Fruit fly (Drosophila melanogaster) whole organism, prepupa: ENCODE results near the gene DNaseII.

Experiments
- CG10631 ChIP-seq: fragments of 200-800 bp; sonication (Bioruptor generic); optimal IDR thresholded peaks from 2 replicates; lab custom pipeline; 2016; ENCODE audit warnings: missing biosample characterization, missing genetic modification characterization
- CG11294 ChIP-seq: fragments of 200-800 bp; sonication (Bioruptor generic); IDR thresholded peaks from 2 replicates; pipeline ENCODE4 v1.3.6; 2022; ENCODE audit warnings: missing biosample characterization, missing genetic modification characterization
- CG11902 ChIP-seq: fragments of 200-800 bp; sonication (Bioruptor generic); optimal IDR thresholded peaks from 3 replicates; lab custom pipeline; 2016; ENCODE audit warnings: missing biosample characterization, missing genetic modification characterization
- CG15336 ChIP-seq: fragments of 200-800 bp; sonication (Bioruptor generic); IDR thresholded peaks from 2 replicates; pipeline ENCODE4 v1.3.6; 2022; ENCODE audit warnings: missing biosample characterization, missing genetic modification characterization
- CG1621 ChIP-seq: fragments of 200-800 bp; sonication (Bioruptor generic); optimal IDR thresholded peaks from 3 replicates; lab custom pipeline; 2018; ENCODE audit warnings: missing biosample characterization, mild to moderate bottlenecking, missing genetic modification characterization
- CG16779 ChIP-seq: fragments of 200-800 bp; sonication (Bioruptor generic); optimal IDR thresholded peaks from 3 replicates; lab custom pipeline; 2017; ENCODE audit warnings: missing biosample characterization, mild to moderate bottlenecking, missing genetic modification characterization
- CG3032 ChIP-seq: fragments of 200-800 bp; optimal IDR thresholded peaks from 2 replicates; lab custom pipeline; 2019; ENCODE audit warnings: missing biosample characterization, mild to moderate bottlenecking, missing genetic modification characterization, moderate library complexity
- CG31627 ChIP-seq: fragments of 200-800 bp; sonication (Bioruptor generic); optimal IDR thresholded peaks from 3 replicates; lab custom pipeline; 2016; ENCODE audit warnings: missing biosample characterization, missing genetic modification characterization
- CG32006 ChIP-seq: fragments of 200-800 bp; sonication (Bioruptor generic); optimal IDR thresholded peaks from 3 replicates; lab custom pipeline; 2017; ENCODE audit warnings: missing biosample characterization, mild to moderate bottlenecking, missing genetic modification characterization
- CG34406 ChIP-seq: fragments of 200-800 bp; sonication (Bioruptor generic); optimal IDR thresholded peaks from 3 replicates; lab custom pipeline; 2016; ENCODE audit warnings: missing biosample characterization, missing genetic modification characterization
- CG3919 ChIP-seq: fragments of 200-800 bp; sonication (Bioruptor generic); optimal IDR thresholded peaks from 3 replicates; lab custom pipeline; 2016; ENCODE audit warnings: missing biosample characterization, missing genetic modification characterization
- CG4318 ChIP-seq: fragments of 200-800 bp; sonication (Bioruptor generic); optimal IDR thresholded peaks from 3 replicates; lab custom pipeline; 2017; ENCODE audit warnings: missing biosample characterization, mild to moderate bottlenecking, missing genetic modification characterization
- CG6163 ChIP-seq: fragments of 200-800 bp; sonication (Bioruptor generic); IDR thresholded peaks from 3 replicates; pipeline ENCODE4 v1.3.6; 2022; ENCODE audit warnings: missing biosample characterization, missing genetic modification characterization
- CG6276 ChIP-seq: fragments of 200-800 bp; sonication (Bioruptor generic); optimal IDR thresholded peaks from 2 replicates; lab custom pipeline; 2017; ENCODE audit warnings: missing biosample characterization, mild to moderate bottlenecking, missing genetic modification characterization
- CG6808 ChIP-seq: fragments of 200-800 bp; sonication (Bioruptor generic); optimal IDR thresholded peaks from 3 replicates; lab custom pipeline; 2017; ENCODE audit warnings: missing biosample characterization, missing genetic modification characterization, mild to moderate bottlenecking, moderate library complexity, missing genetic modification reagents
- CG7368 ChIP-seq: fragments of 200-800 bp; sonication (Bioruptor generic); optimal IDR thresholded peaks from 3 replicates; lab custom pipeline; 2016; ENCODE audit warnings: missing biosample characterization, missing genetic modification characterization
- CG8119 ChIP-seq: fragments of 200-800 bp; sonication (Bioruptor generic); IDR thresholded peaks from 3 replicates; pipeline ENCODE4 v1.3.6; 2022; ENCODE audit warnings: missing biosample characterization, missing genetic modification characterization
- CG8632 ChIP-seq: fragments of 200-800 bp; sonication (Bioruptor generic); optimal IDR thresholded peaks from 3 replicates; lab custom pipeline; 2016; ENCODE audit warnings: missing biosample characterization, missing genetic modification characterization
- CG9139 ChIP-seq: fragments of 200-800 bp; sonication (Bioruptor generic); optimal IDR thresholded peaks from 3 replicates; lab custom pipeline; 2017; ENCODE audit warnings: missing biosample characterization, mild to moderate bottlenecking, missing genetic modification characterization
- Eip75B ChIP-seq: fragments of 200-800 bp; sonication (Bioruptor generic); optimal IDR thresholded peaks from 3 replicates; lab custom pipeline; 2016; ENCODE audit warnings: missing biosample characterization, missing genetic modification characterization
- Eip78C ChIP-seq: fragments of 200-800 bp; sonication (Bioruptor generic); peaks from one replicate; lab custom pipeline; 2016; ENCODE audit warnings: missing biosample characterization, missing genetic modification characterization
- Eip93F ChIP-seq: fragments of 200-800 bp; sonication (Bioruptor generic); optimal IDR thresholded peaks from 2 replicates; lab custom pipeline; 2016; ENCODE audit warnings: missing biosample characterization, mild to moderate bottlenecking, missing genetic modification characterization
- Ets21C ChIP-seq: fragments of 200-800 bp; sonication (Bioruptor generic); optimal IDR thresholded peaks from 3 replicates; lab custom pipeline; 2016; ENCODE audit warnings: missing biosample characterization, missing genetic modification characterization
- Ets96B ChIP-seq: fragments of 200-800 bp; optimal IDR thresholded peaks from 2 replicates; lab custom pipeline; 2019; ENCODE audit warnings: missing biosample characterization, mild to moderate bottlenecking, missing genetic modification characterization, moderate library complexity
- Gug ChIP-seq: fragments of 200-800 bp; sonication (Bioruptor generic); IDR thresholded peaks from 2 replicates; pipeline ENCODE4 v1.3.6; 2022; ENCODE audit warnings: missing biosample characterization, missing genetic modification characterization
- Hr38 ChIP-seq: sonication (Bioruptor generic); optimal IDR thresholded peaks from 2 replicates; lab custom pipeline; 2016; ENCODE audit warnings: missing biosample characterization, missing genetic modification characterization
- Hr39 ChIP-seq: fragments of 200-800 bp; sonication (Bioruptor generic); optimal IDR thresholded peaks from 2 replicates; lab custom pipeline; 2016; ENCODE audit warnings: missing biosample characterization, missing genetic modification characterization
- Hr4 ChIP-seq: fragments of 200-800 bp; sonication (Bioruptor generic); optimal IDR thresholded peaks from 3 replicates; lab custom pipeline; 2016; ENCODE audit warnings: missing biosample characterization, missing genetic modification characterization
- Met ChIP-seq: fragments of 200-800 bp; sonication (Bioruptor generic); optimal IDR thresholded peaks from 3 replicates; lab custom pipeline; 2016; ENCODE audit warnings: missing biosample characterization, missing genetic modification characterization
- Sox102F ChIP-seq: fragments of 200-800 bp; sonication (Bioruptor generic); optimal IDR thresholded peaks from 2 replicates; lab custom pipeline; 2016; ENCODE audit warnings: missing biosample characterization, mild to moderate bottlenecking, missing genetic modification characterization
- Sox14 ChIP-seq: fragments of 200-800 bp; sonication (Bioruptor generic); optimal IDR thresholded peaks from 3 replicates; lab custom pipeline; 2016; ENCODE audit warnings: missing biosample characterization, missing genetic modification characterization
- achi ChIP-seq: fragments of 200-800 bp; sonication (Bioruptor generic); optimal IDR thresholded peaks from 3 replicates; lab custom pipeline; 2016; ENCODE audit warnings: missing biosample characterization, missing genetic modification characterization
- cyc ChIP-seq: fragments of 200-800 bp; sonication (Bioruptor generic); optimal IDR thresholded peaks from 3 replicates; lab custom pipeline; 2016; ENCODE audit warnings: missing biosample characterization, missing genetic modification characterization
- dac ChIP-seq: fragments of 200-800 bp; sonication (Bioruptor generic); optimal IDR thresholded peaks from 2 replicates; lab custom pipeline; 2017; ENCODE audit warnings: missing biosample characterization, mild to moderate bottlenecking, missing genetic modification characterization
- dsx ChIP-seq: fragments of 200-800 bp; optimal IDR thresholded peaks from 3 replicates; lab custom pipeline; 2019; ENCODE audit warnings: missing biosample characterization, mild to moderate bottlenecking, missing genetic modification characterization, moderate library complexity; ENCODE audit not compliant: poor library complexity, severe bottlenecking
- eg ChIP-seq: fragments of 200-800 bp; sonication (Bioruptor generic); IDR thresholded peaks from 3 replicates; pipeline ENCODE4 v1.3.6; 2022; ENCODE audit warnings: missing biosample characterization, missing genetic modification characterization
- fd59A ChIP-seq: fragments of 200-800 bp; sonication (Bioruptor generic); optimal IDR thresholded peaks from 2 replicates; lab custom pipeline; 2017; ENCODE audit warnings: missing biosample characterization, mild to moderate bottlenecking, missing genetic modification characterization, missing genetic modification reagents
- fd85E ChIP-seq: fragments of 200-800 bp; sonication (Bioruptor generic); optimal IDR thresholded peaks from 3 replicates; lab custom pipeline; 2016; ENCODE audit warnings: missing biosample characterization, missing genetic modification characterization
- lz ChIP-seq: fragments of 200-800 bp; sonication (Bioruptor generic); optimal IDR thresholded peaks from 3 replicates; lab custom pipeline; 2016; ENCODE audit warnings: missing biosample characterization, missing genetic modification characterization
- pdm3 ChIP-seq: fragments of 200-800 bp; sonication (Bioruptor generic); optimal IDR thresholded peaks from 3 replicates; lab custom pipeline; 2016; ENCODE audit warnings: missing biosample characterization, missing genetic modification characterization
- svp ChIP-seq: fragments of 200-800 bp; sonication (Bioruptor generic); peaks from one replicate; lab custom pipeline; 2016; ENCODE audit warnings: missing biosample characterization, missing genetic modification characterization
- topi ChIP-seq: fragments of 200-800 bp; sonication (Bioruptor generic); optimal IDR thresholded peaks from 3 replicates; lab custom pipeline; 2016; ENCODE audit warnings: missing biosample characterization, missing genetic modification characterization
- vri ChIP-seq: fragments of 200-800 bp; sonication (Bioruptor generic); optimal IDR thresholded peaks from 3 replicates; lab custom pipeline; 2016; ENCODE audit warnings: missing biosample characterization, mild to moderate bottlenecking, missing genetic modification characterization

DNaseII gene

dm6 chr3R:18052799-18053586 is 33.8 kb downstream of the DNaseII start, which contains the start of gene htl:
Gene htl (minus strand): TSS chr3R:18052984.
- TF ChIP-seq svp (GFP tag; lab: Kevin White, UChicago) = peak; percentile 62
- peak; percentile 92 for TF ChIP-seq dsx (GFP tag; lab: Kevin White, UChicago)
- TF ChIP-seq CG6163 (GFP tag; lab: Robert Waterston, UW) = 0 out of 3 replicates have a peak, but pooled peaks have one; percentile 10
- TF ChIP-seq Ets96B (tag; lab: Kevin White, UChicago) = no peak
- TF ChIP-seq CG4318 (GFP tag; lab: Kevin White, UChicago) = no peak
- TF ChIP-seq vri (GFP tag; lab: Kevin White, UChicago) = peak; percentile 68
- TF ChIP-seq Eip78C = peak; percentile 16

- TF ChIP-seq cyc (GFP tag; lab: Kevin White, UChicago) (no peak), Ets21C (GFP tag; lab: Kevin White, UChicago) (no peak), CG1621 (tag; lab: Kevin White, UChicago) (no peak), CG6808 (GFP tag; lab: Kevin White, UChicago) (no peak), Gug (no peak), svp (GFP tag; lab: Kevin White, UChicago) (no peak), CG11902 (no peak), Hr39 (GFP tag; lab: Kevin White, UChicago) (no peak), CG16779 (tag; lab: Kevin White, UChicago) (no peak), CG3032 (tag; lab: Kevin White, UChicago) (no peak), Eip93F (GFP tag; lab: Kevin White, UChicago) (no peak), fd85E (no peak), pdm3 (GFP tag; lab: Kevin White, UChicago) (no peak), Eip75B (GFP tag; lab: Kevin White, UChicago) (peak; percentile 1), CG15336 (GFP tag; lab: Robert Waterston, UW) (0 out of 2 replicates have a peak, but pooled peaks have one; percentile 8), lz (GFP tag; lab: Kevin White, UChicago) (no peak), CG6163 (GFP tag; lab: Robert Waterston, UW) (peak; percentile 57; the same call in 2 of the 3 replicates), CG9139 (GFP tag; lab: Kevin White, UChicago) (no peak), CG7368 (no peak), fd59A (GFP tag; lab: Kevin White, UChicago) (no peak), CG8632 (no peak), dac (GFP tag; lab: Kevin White, UChicago) (no peak), achi (GFP tag; lab: Kevin White, UChicago) (no peak), CG34406 (GFP tag; lab: Kevin White, UChicago) (no peak), Hr38 (GFP tag; lab: Kevin White, UChicago) (no peak), Sox102F (GFP tag; lab: Kevin White, UChicago) (no peak), topi (GFP tag; lab: Kevin White, UChicago) (no peak), CG8119 (no peak), Hr4 (GFP tag; lab: Kevin White, UChicago) (no peak), CG32006 (no peak), CG11294 (GFP tag; lab: Robert Waterston, UW) (no peak), CG10631 (no peak), Sox14 (no peak), CG4318 (GFP tag; lab: Kevin White, UChicago) (no peak), Eip78C (no peak), CG3919 (GFP tag; lab: Kevin White, UChicago) (peak; percentile 11), Met (no peak), CG31627 (GFP tag; lab: Kevin White, UChicago) (no peak), CG6276 (peak; percentile 54), eg (GFP tag; lab: Robert Waterston, UW) (0 out of 3 replicates have a peak, but pooled peaks have one; percentile 28)
Observed at dm6 chr3R:18058401-18058800, 39.2 kb downstream of the DNaseII start.
